Fruit fly (Drosophila melanogaster): ENCODE measurements around the gene CG10598.

CG10598 gene

dm6 chrX:17246916-17247315 is 20.2 kb upstream of the CG10598 start, which contains the start of gene CG42854:
TSS of gene CG42854 (minus strand) at chrX:17247016.
- TF ChIP-seq toe (GFP tag; optimal IDR thresholded peaks at IDR 0.05) = no peak
- no peak for TF ChIP-seq CG11617 (GFP tag; optimal IDR thresholded peaks at IDR 0.05)
- TF ChIP-seq CG33017 (tag; optimal IDR thresholded peaks at IDR 0.05) = no peak

- TF ChIP-seq CG5204 (GFP tag; optimal IDR thresholded peaks at IDR 0.05) = peak; percentile 2
- no peak for TF ChIP-seq CG1620 (GFP tag; optimal IDR thresholded peaks at IDR 0.05)
- TF ChIP-seq bab1 (GFP tag; optimal IDR thresholded peaks at IDR 0.05) = peak; percentile 42
These were observed 18.2 kb upstream of the CG10598 start, which contains the start of gene CG8915 for dm6 chrX:17244854-17245253. TSS of gene CG8915 (minus strand) at chrX:17245001.

dm6 chrX:17237421-17237820 is 10.8 kb upstream of the CG10598 start:
- no peak for TF ChIP-seq ovo (GFP tag; optimal IDR thresholded peaks at IDR 0.05)
- no peak for TF ChIP-seq cnc (optimal IDR thresholded peaks at IDR 0.05)
- TF ChIP-seq kay (GFP tag; ENCODE audit: borderline replicate concordance) = no peak
- no peak for TF ChIP-seq pad (GFP tag; optimal IDR thresholded peaks at IDR 0.05)
- TF ChIP-seq Hr96 (GFP tag; optimal IDR thresholded peaks at IDR 0.05) = no peak
- no peak for TF ChIP-seq CG33017 (tag; optimal IDR thresholded peaks at IDR 0.05)
- TF ChIP-seq CG14711 (tag; optimal IDR thresholded peaks at IDR 0.05) = no peak
- TF ChIP-seq CG5204 (GFP tag; optimal IDR thresholded peaks at IDR 0.05) = no peak
- no peak for TF ChIP-seq tj (GFP tag; optimal IDR thresholded peaks at IDR 0.05)

- TF ChIP-seq CG5204 (GFP tag; optimal IDR thresholded peaks at IDR 0.05) (no peak), pad (GFP tag; optimal IDR thresholded peaks at IDR 0.05) (no peak), ovo (GFP tag; optimal IDR thresholded peaks at IDR 0.05) (no peak), Crg-1 (GFP tag; optimal IDR thresholded peaks at IDR 0.05) (no peak), CG12768 (GFP tag; optimal IDR thresholded peaks at IDR 0.05) (no peak), Mnt (GFP tag; optimal IDR thresholded peaks at IDR 0.05) (no peak), cic (GFP tag; optimal IDR thresholded peaks at IDR 0.05) (no peak), CG14711 (tag; optimal IDR thresholded peaks at IDR 0.05) (no peak), CG7101 (tag; optimal IDR thresholded peaks at IDR 0.05) (no peak), tj (GFP tag; optimal IDR thresholded peaks at IDR 0.05) (no peak), cnc (optimal IDR thresholded peaks at IDR 0.05) (no peak), kay (GFP tag; ENCODE audit: borderline replicate concordance) (no peak), CG33017 (tag; optimal IDR thresholded peaks at IDR 0.05) (no peak), Hr96 (GFP tag; optimal IDR thresholded peaks at IDR 0.05) (no peak), CG11617 (GFP tag; optimal IDR thresholded peaks at IDR 0.05) (no peak)
These were observed 9.8 kb upstream of the CG10598 start for dm6 chrX:17236468-17236867.

- TF ChIP-seq CG12768 (GFP tag; optimal IDR thresholded peaks at IDR 0.05) (no peak), CG11617 (GFP tag; optimal IDR thresholded peaks at IDR 0.05) (no peak), ovo (GFP tag; optimal IDR thresholded peaks at IDR 0.05) (no peak), Crg-1 (GFP tag; optimal IDR thresholded peaks at IDR 0.05) (no peak), cnc (optimal IDR thresholded peaks at IDR 0.05) (no peak), CG14711 (tag; optimal IDR thresholded peaks at IDR 0.05) (no peak), tj (GFP tag; optimal IDR thresholded peaks at IDR 0.05) (no peak)
These were observed 6.0 kb upstream of the CG10598 start, which contains the start of gene f for dm6 chrX:17232642-17233041. TSS of gene f (plus strand) at chrX:17232942.

dm6 chrX:17230944-17231343 is 4.3 kb upstream of the CG10598 start, which contains the start of gene CG10597:
TSS of gene CG10597 (minus strand) at chrX:17231044.
- TF ChIP-seq tj (GFP tag; optimal IDR thresholded peaks at IDR 0.05) (no peak), CG7101 (tag; optimal IDR thresholded peaks at IDR 0.05) (no peak), Crg-1 (GFP tag; optimal IDR thresholded peaks at IDR 0.05) (no peak), toe (GFP tag; optimal IDR thresholded peaks at IDR 0.05) (no peak)

dm6 chrX:17229475-17230169 is 3.0 kb upstream of the CG10598 start:
- TF ChIP-seq CG14711 (tag; optimal IDR thresholded peaks at IDR 0.05) (no peak), cic (GFP tag; optimal IDR thresholded peaks at IDR 0.05) (no peak), Crg-1 (GFP tag; optimal IDR thresholded peaks at IDR 0.05) (no peak), toe (GFP tag; optimal IDR thresholded peaks at IDR 0.05) (no peak), CG7101 (tag; optimal IDR thresholded peaks at IDR 0.05) (no peak), CG1620 (GFP tag; optimal IDR thresholded peaks at IDR 0.05) (no peak), kay (GFP tag; ENCODE audit: borderline replicate concordance) (no peak), pad (GFP tag; optimal IDR thresholded peaks at IDR 0.05) (no peak), CG7045 (GFP tag; optimal IDR thresholded peaks at IDR 0.05) (no peak), CG12768 (GFP tag; optimal IDR thresholded peaks at IDR 0.05) (no peak), tj (GFP tag; optimal IDR thresholded peaks at IDR 0.05) (no peak), CG11617 (GFP tag; optimal IDR thresholded peaks at IDR 0.05) (no peak), bab1 (GFP tag; optimal IDR thresholded peaks at IDR 0.05) (no peak)

dm6 chrX:17227462-17227861 is 795 bp upstream of the CG10598 start:
- TF ChIP-seq cic (GFP tag; optimal IDR thresholded peaks at IDR 0.05) (no peak), CG12768 (GFP tag; optimal IDR thresholded peaks at IDR 0.05) (no peak), Hr96 (GFP tag; optimal IDR thresholded peaks at IDR 0.05) (no peak), kay (GFP tag; ENCODE audit: borderline replicate concordance) (no peak), CG5204 (GFP tag; optimal IDR thresholded peaks at IDR 0.05) (no peak), toe (GFP tag; optimal IDR thresholded peaks at IDR 0.05) (no peak), Mnt (GFP tag; optimal IDR thresholded peaks at IDR 0.05) (no peak), CG33017 (tag; optimal IDR thresholded peaks at IDR 0.05) (no peak), bab1 (GFP tag; optimal IDR thresholded peaks at IDR 0.05) (no peak), CG14711 (tag; optimal IDR thresholded peaks at IDR 0.05) (no peak), cnc (optimal IDR thresholded peaks at IDR 0.05) (no peak), CG1620 (GFP tag; optimal IDR thresholded peaks at IDR 0.05) (no peak), CG11617 (GFP tag; optimal IDR thresholded peaks at IDR 0.05) (no peak), tj (GFP tag; optimal IDR thresholded peaks at IDR 0.05) (no peak), CG7045 (GFP tag; optimal IDR thresholded peaks at IDR 0.05) (no peak), ovo (GFP tag; optimal IDR thresholded peaks at IDR 0.05) (no peak), Crg-1 (GFP tag; optimal IDR thresholded peaks at IDR 0.05) (no peak), pad (GFP tag; optimal IDR thresholded peaks at IDR 0.05) (no peak), Clk (GFP tag; optimal IDR thresholded peaks at IDR 0.05) (no peak)

Measured in whole organism, adult.